Worm (Caenorhabditis elegans): ENCODE results near the gene Y53F4B.1.

Gene Y53F4B.1

ce11 chrII:14969320-14969950 is 11.4 kb upstream of the Y53F4B.1 start, which contains the start of the genes pole-4, nsun-5 and metl-2 (continued):
- TF ChIP-seq dmd-9 (GFP tag; IDR thresholded peaks at IDR 0.05), result no peak
- no peak for TF ChIP-seq zip-2 (tag; optimal IDR thresholded peaks at IDR 0.05)
- TF ChIP-seq mdl-1 (tag; optimal IDR thresholded peaks at IDR 0.05), result no peak
- TF ChIP-seq Y105C5A.15 (GFP tag; IDR thresholded peaks at IDR 0.05), result no peak
- no peak for TF ChIP-seq spr-1 (tag; optimal IDR thresholded peaks at IDR 0.05)
- TF ChIP-seq lsy-2 (tag; optimal IDR thresholded peaks at IDR 0.05), result peak in 1 of 2 experiments; percentile 77
- no peak for TF ChIP-seq daf-19 (GFP tag; conservative IDR thresholded peaks at IDR 0.05)
- no peak for TF ChIP-seq aly-2 (tag; optimal IDR thresholded peaks at IDR 0.05)
- peak; percentile 23 for TF ChIP-seq dve-1 (tag; optimal IDR thresholded peaks at IDR 0.05; ENCODE audit: insufficient read depth)
- no peak for TF ChIP-seq mxl-3 (GFP tag; optimal IDR thresholded peaks at IDR 0.05)
- TF ChIP-seq mes-2 (tag; optimal IDR thresholded peaks at IDR 0.05; ENCODE audit: poor library complexity, severe bottlenecking), result peak; percentile 65
- no peak for TF ChIP-seq R02D3.7 (tag; optimal IDR thresholded peaks at IDR 0.05)
- TF ChIP-seq unc-130 (GFP tag; optimal IDR thresholded peaks at IDR 0.05), result no peak
- TF ChIP-seq daf-16 (GFP tag; optimal IDR thresholded peaks at IDR 0.05), result no peak
- TF ChIP-seq daf-16 (tag; optimal IDR thresholded peaks at IDR 0.05), result peak; percentile 21
- TF ChIP-seq ctbp-1 (GFP tag; IDR thresholded peaks at IDR 0.05), result 0 out of 2 replicates have a peak, but pooled peaks have one; percentile 15
- TF ChIP-seq sdz-12 (GFP tag; optimal IDR thresholded peaks at IDR 0.05), result no peak
- no peak for TF ChIP-seq attf-4 (tag; optimal IDR thresholded peaks at IDR 0.05)
- no peak for TF ChIP-seq nhr-102 (tag; optimal IDR thresholded peaks at IDR 0.05)
- TF ChIP-seq php-3 (GFP tag; IDR thresholded peaks at IDR 0.05), result no peak
- no peak for TF ChIP-seq mxl-2 (GFP tag; conservative IDR thresholded peaks at IDR 0.05)
- TF ChIP-seq nhr-10 (tag; optimal IDR thresholded peaks at IDR 0.05), result no peak
- TF ChIP-seq T26A8.4 (GFP tag; IDR thresholded peaks at IDR 0.05), result no peak
- TF ChIP-seq D1046.2 (GFP tag; IDR thresholded peaks at IDR 0.05), result no peak
- TF ChIP-seq hlh-30 (tag; optimal IDR thresholded peaks at IDR 0.05; ENCODE audit: insufficient read depth), result peak; percentile 24
- no peak for TF ChIP-seq Y75B8A.6 (GFP tag; IDR thresholded peaks at IDR 0.05)
- TF ChIP-seq lir-3 (tag; optimal IDR thresholded peaks at IDR 0.05), result no peak
- no peak for TF ChIP-seq egl-27 (tag; optimal IDR thresholded peaks at IDR 0.05)
- no peak for TF ChIP-seq zfp-2 (tag; optimal IDR thresholded peaks at IDR 0.05)
- TF ChIP-seq ceh-28 (tag; optimal IDR thresholded peaks at IDR 0.05), result no peak
- TF ChIP-seq ceh-20 (GFP tag; IDR thresholded peaks at IDR 0.05), result no peak
- TF ChIP-seq nhr-42 (GFP tag; IDR thresholded peaks at IDR 0.05), result no peak
- TF ChIP-seq nhr-111 (GFP tag; optimal IDR thresholded peaks at IDR 0.05), result no peak
- no peak for TF ChIP-seq lin-13 (GFP tag; optimal IDR thresholded peaks at IDR 0.05)
- TF ChIP-seq lin-29 (GFP tag; IDR thresholded peaks at IDR 0.05), result no peak
- no peak for TF ChIP-seq ZK337.2 (GFP tag; IDR thresholded peaks at IDR 0.05)
- TF ChIP-seq mdt-29 (GFP tag; IDR thresholded peaks at IDR 0.05), result no peak
- TF ChIP-seq lin-1 (GFP tag; IDR thresholded peaks at IDR 0.05), result no peak
- no peak for TF ChIP-seq saeg-2 (GFP tag; IDR thresholded peaks at IDR 0.05)
- TF ChIP-seq lin-38 (GFP tag; IDR thresholded peaks at IDR 0.05), result peak; percentile 92
- no peak for TF ChIP-seq ceh-62 (tag; optimal IDR thresholded peaks at IDR 0.05)
- no peak for TF ChIP-seq skn-1 (tag; optimal IDR thresholded peaks at IDR 0.05)
- TF ChIP-seq T20F7.1 (GFP tag; optimal IDR thresholded peaks at IDR 0.05), result no peak
- TF ChIP-seq rbr-2 (tag; optimal IDR thresholded peaks at IDR 0.05), result peak; percentile 11
- no peak for TF ChIP-seq F26F4.8 (GFP tag; conservative IDR thresholded peaks at IDR 0.05)
- no peak for TF ChIP-seq lin-39 (tag; optimal IDR thresholded peaks at IDR 0.05)
- TF ChIP-seq F49E8.2 (tag; optimal IDR thresholded peaks at IDR 0.05; ENCODE audit: borderline replicate concordance), result no peak
- no peak for TF ChIP-seq madf-5 (GFP tag; IDR thresholded peaks at IDR 0.05)
- TF ChIP-seq mep-1 (tag; optimal IDR thresholded peaks at IDR 0.05), result peak; percentile 34
- TF ChIP-seq vab-7 (GFP tag; IDR thresholded peaks at IDR 0.05), result no peak
- no peak for TF ChIP-seq egl-43 (GFP tag; IDR thresholded peaks at IDR 0.05)
